Worm (Caenorhabditis elegans): ENCODE measurements around the gene dim-1.

The dim-1 gene

DNA sequence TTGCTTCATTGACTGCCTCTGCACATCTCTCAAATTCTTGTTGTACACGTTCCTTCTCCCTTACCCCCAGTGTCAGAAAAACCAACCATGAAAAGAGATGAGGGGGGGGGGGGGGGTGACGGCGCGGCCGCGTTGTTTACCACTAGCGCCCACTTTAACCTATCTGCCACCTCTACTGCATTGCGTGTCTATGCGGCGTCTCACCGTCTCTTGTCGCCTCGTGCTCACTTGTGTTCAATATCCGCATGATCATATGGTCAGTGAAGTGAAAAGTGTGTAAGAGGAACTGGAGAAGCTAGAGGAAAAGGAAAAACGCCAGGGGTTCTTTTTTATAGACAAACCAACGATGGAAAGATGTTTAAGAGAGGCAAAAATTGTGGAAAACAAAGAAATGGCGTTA, 38.4 kb downstream of the dim-1 start:
- no peak for TF ChIP-seq unc-62 (GFP tag; optimal IDR thresholded peaks at IDR 0.05)

DNA sequence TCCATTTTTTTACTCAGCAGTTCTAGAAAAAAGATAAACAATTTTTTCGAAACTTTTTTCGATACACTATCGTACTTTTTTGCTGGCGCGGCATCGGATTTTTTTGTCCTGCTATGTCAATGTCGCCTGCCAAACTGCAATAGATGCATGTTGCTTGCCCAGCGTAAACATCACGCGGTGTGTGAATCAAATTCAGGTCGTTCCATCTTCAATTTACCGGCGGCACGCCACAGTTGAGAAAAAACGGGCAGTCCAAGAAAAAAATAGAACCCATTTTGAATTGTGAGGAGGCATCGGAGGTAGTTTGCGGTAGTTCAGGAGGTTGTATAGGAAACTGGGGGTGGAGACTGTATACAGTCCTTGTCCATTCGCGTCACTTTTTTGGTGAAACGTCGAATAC, 39.6 kb downstream of the dim-1 start:
- TF ChIP-seq unc-62 (GFP tag; optimal IDR thresholded peaks at IDR 0.05), result no peak

DNA sequence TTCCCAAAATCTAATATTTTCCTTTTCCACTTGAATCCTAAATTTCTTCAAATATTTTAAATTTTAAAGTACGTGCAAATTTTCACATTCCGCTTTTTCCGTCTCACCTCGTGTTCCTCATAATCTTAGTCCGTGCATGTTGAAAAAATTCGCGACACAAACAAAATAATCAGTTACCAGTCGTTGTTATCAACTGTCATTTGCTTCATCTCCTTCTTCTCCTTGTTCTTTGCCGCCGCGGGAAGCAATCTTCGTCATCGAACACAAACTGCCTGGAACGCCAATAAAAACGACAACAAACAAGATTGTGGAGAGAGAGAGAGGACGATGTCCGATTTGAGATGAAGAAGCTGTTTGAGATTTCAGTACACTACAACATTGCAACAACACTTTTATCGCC, 40.3 kb downstream of the dim-1 start, which contains the start of gene C34D10.5:
Gene C34D10.5, plus strand, starts transcription at position 269 of the 400 bp plus-strand sequence.
- TF ChIP-seq unc-62 (GFP tag; optimal IDR thresholded peaks at IDR 0.05), result no peak

DNA sequence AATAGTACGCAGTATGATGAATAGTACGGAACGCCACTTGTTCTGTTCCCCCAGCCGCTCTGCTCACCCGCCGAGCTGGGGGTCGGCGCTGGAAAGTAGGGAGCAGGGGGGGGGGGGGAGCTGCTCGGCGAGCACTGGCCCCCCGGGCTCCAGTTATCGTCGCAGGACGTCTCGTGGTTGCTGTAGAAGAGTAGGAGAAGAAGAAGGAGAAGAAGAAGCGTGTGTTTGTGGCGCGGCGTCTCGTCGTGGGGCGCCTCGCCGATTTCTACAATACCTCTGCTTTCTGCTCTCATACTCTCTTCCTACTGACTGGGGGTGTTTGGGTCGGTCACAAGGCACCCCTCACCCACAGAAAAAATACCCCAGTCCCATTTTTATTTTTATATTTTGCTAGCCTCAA, 40.7 kb downstream of the dim-1 start:
- TF ChIP-seq unc-62 (GFP tag; optimal IDR thresholded peaks at IDR 0.05), result no peak

ce11 chrX:8015889-8016288, 42.1 kb downstream of the dim-1 start:
- TF ChIP-seq unc-62 (GFP tag; optimal IDR thresholded peaks at IDR 0.05), result no peak

DNA sequence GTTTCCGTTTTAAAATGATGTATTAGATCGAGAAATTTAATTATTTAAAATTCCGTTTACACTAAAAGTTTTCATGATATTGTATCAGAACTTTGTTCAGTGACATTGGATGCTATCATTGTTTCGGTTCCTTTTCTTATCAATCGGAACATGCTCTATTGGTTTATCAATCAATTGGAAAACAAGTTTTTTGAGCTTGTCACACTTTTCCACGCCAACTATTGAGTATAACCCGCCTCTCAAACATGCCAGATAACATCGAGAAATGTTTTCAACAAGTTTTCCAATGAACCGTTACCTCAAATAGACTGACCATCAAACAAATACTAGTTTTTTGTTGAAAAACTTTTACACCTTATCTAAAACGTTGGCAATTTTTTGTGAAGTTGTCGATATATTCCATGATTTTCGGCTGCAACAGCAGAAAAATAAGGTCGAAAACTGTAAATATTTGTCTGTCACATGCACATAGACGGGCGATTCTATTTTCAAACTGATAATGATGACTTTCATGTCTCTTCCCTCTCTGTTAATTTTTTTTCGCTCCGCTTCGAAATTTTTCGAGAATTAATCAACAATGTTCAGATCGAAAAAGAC, 43.5 kb downstream of the dim-1 start, which contains the start of gene unk-1:
Gene unk-1, plus strand, starts transcription at position 577 of the 597 bp plus-strand sequence.
- no peak for TF ChIP-seq unc-62 (GFP tag; optimal IDR thresholded peaks at IDR 0.05)

ce11 chrX:8010652-8011051, 47.4 kb downstream of the dim-1 start:
- TF ChIP-seq unc-62 (GFP tag; optimal IDR thresholded peaks at IDR 0.05), result no peak

ce11 chrX:8005967-8006366, 52.1 kb downstream of the dim-1 start:
- no peak for TF ChIP-seq unc-62 (GFP tag; optimal IDR thresholded peaks at IDR 0.05)

DNA sequence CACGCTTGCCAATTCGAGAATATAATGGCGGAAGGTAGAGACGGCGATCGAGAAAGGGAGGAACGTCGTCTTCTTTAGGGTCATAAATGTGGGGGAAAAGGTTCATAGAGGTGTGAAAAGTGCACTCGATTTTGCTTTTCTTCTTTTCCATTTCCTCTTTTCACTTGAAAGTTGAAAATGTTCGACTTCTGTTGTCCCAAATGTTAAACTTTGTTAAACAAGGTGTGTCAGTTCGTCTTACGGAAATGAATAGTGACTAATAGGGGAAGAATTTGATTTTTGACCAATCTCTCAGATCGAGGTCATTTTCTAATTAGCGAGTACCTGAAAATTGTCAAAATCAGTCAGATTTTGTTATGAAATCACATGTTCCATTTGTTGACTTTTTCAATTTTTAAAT, 53.2 kb downstream of the dim-1 start:
- no peak for TF ChIP-seq unc-62 (GFP tag; optimal IDR thresholded peaks at IDR 0.05)

DNA sequence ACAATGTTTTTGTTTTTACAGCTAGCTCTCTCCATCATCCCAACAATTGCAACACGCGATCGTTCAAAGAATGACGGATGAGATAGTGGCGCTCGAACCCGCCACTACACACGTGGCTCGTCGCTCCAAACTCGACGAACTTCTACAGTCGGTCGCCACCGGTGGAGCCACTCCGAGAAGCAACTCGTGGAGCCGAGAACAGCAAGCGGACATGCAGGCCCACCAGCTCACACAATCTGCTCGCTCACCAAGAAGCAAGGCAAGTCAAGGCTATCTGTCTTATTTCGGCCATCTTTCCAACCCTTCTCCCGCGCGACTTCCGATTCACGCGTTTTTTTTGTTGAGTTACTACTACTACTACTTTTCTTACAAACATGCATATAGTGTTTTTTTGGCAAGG, 54.4 kb downstream of the dim-1 start, which contains the start of the genes F45E1.1 and F45E1.2:
Gene F45E1.1, plus strand, starts transcription at position 20 of the 400 bp plus-strand sequence.
Gene F45E1.2, plus strand, starts transcription at position 71 of the 400 bp plus-strand sequence.
- no peak for TF ChIP-seq unc-62 (GFP tag; optimal IDR thresholded peaks at IDR 0.05)

Measured in whole organism, dauer.